Worm (Caenorhabditis elegans): Measurements from ENCODE around the gene F47B8.1.

F47B8.1 gene

ce11 chrV:14331477-14331876, 17.3 kb upstream of the F47B8.1 start, which contains the start of gene F47B8.8:
F47B8.8 (plus strand) TSS chrV:14331733.
- TF ChIP-seq daf-12 (tag; optimal IDR thresholded peaks at IDR 0.05) (no peak), nhr-25 (tag; optimal IDR thresholded peaks at IDR 0.05) (peak; percentile 4)

DNA sequence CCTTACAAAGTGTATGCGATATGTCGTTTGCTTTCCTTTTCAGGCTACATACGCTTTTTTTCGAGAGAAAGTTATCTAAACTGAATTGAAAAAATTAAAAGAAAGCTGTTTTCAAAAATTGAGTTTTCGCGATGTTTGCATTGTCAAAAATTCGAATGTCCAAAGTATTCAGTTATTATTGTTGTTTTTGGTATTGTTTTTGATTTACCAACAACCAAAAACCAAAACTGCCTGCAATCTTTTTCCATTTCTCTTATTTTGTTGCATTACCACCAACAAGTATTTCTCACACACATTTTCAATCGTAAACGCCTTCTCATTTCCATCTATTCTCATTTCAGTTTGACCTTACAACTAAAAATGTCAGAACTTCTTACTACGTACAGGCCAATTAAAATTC, 14.7 kb upstream of the F47B8.1 start, which contains the start of gene pepm-1:
Gene pepm-1 (plus strand): TSS at position 301 of the 400 bp plus-strand sequence.
- TF ChIP-seq aly-2 (tag; optimal IDR thresholded peaks at IDR 0.05) (no peak), nhr-67 (tag; optimal IDR thresholded peaks at IDR 0.05) (no peak), unc-62 (GFP tag; optimal IDR thresholded peaks at IDR 0.05) (no peak), mdl-1 (tag; optimal IDR thresholded peaks at IDR 0.05) (no peak), unc-39 (tag; optimal IDR thresholded peaks at IDR 0.05) (no peak), nhr-76 (tag; optimal IDR thresholded peaks at IDR 0.05) (no peak), egl-5 (tag; optimal IDR thresholded peaks at IDR 0.05) (no peak), nhr-43 (tag; optimal IDR thresholded peaks at IDR 0.05; ENCODE audit: poor library complexity, severe bottlenecking) (no peak), ceh-9 (tag; optimal IDR thresholded peaks at IDR 0.05) (no peak), eor-1 (tag; optimal IDR thresholded peaks at IDR 0.05) (no peak), ama-1 (optimal IDR thresholded peaks at IDR 0.05) (no peak), hmg-11 (tag; optimal IDR thresholded peaks at IDR 0.05) (no peak), ceh-28 (tag; optimal IDR thresholded peaks at IDR 0.05) (no peak), ztf-11 (tag; optimal IDR thresholded peaks at IDR 0.05) (no peak), ztf-4 (tag; optimal IDR thresholded peaks at IDR 0.05) (no peak), nhr-237 (tag; optimal IDR thresholded peaks at IDR 0.05) (no peak), R02D3.7 (tag; optimal IDR thresholded peaks at IDR 0.05) (no peak)

- TF ChIP-seq eor-1 (tag; optimal IDR thresholded peaks at IDR 0.05): no peak
- TF ChIP-seq jun-1 (tag; optimal IDR thresholded peaks at IDR 0.05): no peak
Measured at ce11 chrV:14327776-14328175, 13.6 kb upstream of the F47B8.1 start, which contains the start of gene F47B8.5. F47B8.5 (minus strand) TSS chrV:14327876.

- TF ChIP-seq pha-4 (tag; optimal IDR thresholded peaks at IDR 0.05) (peak; percentile 90), pqm-1 (tag; optimal IDR thresholded peaks at IDR 0.05) (peak; percentile 59), nhr-12 (tag; optimal IDR thresholded peaks at IDR 0.05) (no peak), eor-1 (tag; optimal IDR thresholded peaks at IDR 0.05) (no peak), elt-2 (tag; optimal IDR thresholded peaks at IDR 0.05) (peak; percentile 69)
Measured at ce11 chrV:14324502-14325467, 10.6 kb upstream of the F47B8.1 start, which contains the start of the genes F47B8.4 and F47B8.18. F47B8.4 (minus strand) TSS chrV:14324673. F47B8.18 (minus strand) TSS chrV:14325464.

- TF ChIP-seq ceh-9 (tag; optimal IDR thresholded peaks at IDR 0.05) (no peak), elt-1 (tag; optimal IDR thresholded peaks at IDR 0.05) (no peak), ama-1 (optimal IDR thresholded peaks at IDR 0.05) (peak; percentile 5), hmg-11 (tag; optimal IDR thresholded peaks at IDR 0.05) (peak; percentile 43), egl-5 (tag; optimal IDR thresholded peaks at IDR 0.05) (peak; percentile 27), lsy-12 (tag; optimal IDR thresholded peaks at IDR 0.05) (no peak), snpc-4 (tag; optimal IDR thresholded peaks at IDR 0.05) (peak; percentile 17), lin-15B (tag; optimal IDR thresholded peaks at IDR 0.05) (peak; percentile 15), nhr-23 (tag; optimal IDR thresholded peaks at IDR 0.05) (peak; percentile 6), nfya-1 (tag; optimal IDR thresholded peaks at IDR 0.05; ENCODE audit: insufficient read depth) (peak; percentile 69), mml-1 (tag; optimal IDR thresholded peaks at IDR 0.05) (no peak), nhr-76 (tag; optimal IDR thresholded peaks at IDR 0.05) (no peak), jun-1 (tag; optimal IDR thresholded peaks at IDR 0.05) (no peak), skn-1 (tag; optimal IDR thresholded peaks at IDR 0.05) (peak; percentile 14), egl-27 (tag; optimal IDR thresholded peaks at IDR 0.05) (no peak), ztf-11 (tag; optimal IDR thresholded peaks at IDR 0.05) (no peak), pha-4 (tag; optimal IDR thresholded peaks at IDR 0.05) (peak; percentile 63), nhr-25 (tag; optimal IDR thresholded peaks at IDR 0.05) (peak; percentile 45)
Measured at ce11 chrV:14322743-14323142, 8.6 kb upstream of the F47B8.1 start, which contains the start of gene F47B8.3. F47B8.3 (minus strand) TSS chrV:14323003.

Data from whole organism, L3 larva.